Worm (Caenorhabditis elegans): ENCODE results near the gene aly-2.

The aly-2 gene

ce11 chrIV:9121545-9121944, 25.7 kb upstream of the aly-2 start (continued):
- TF ChIP-seq mep-1 (tag; optimal IDR thresholded peaks at IDR 0.05): peak; percentile 72
- TF ChIP-seq hlh-17 (GFP tag; optimal IDR thresholded peaks at IDR 0.05; ENCODE audit: borderline replicate concordance): no peak
- TF ChIP-seq C16A3.4 (tag; optimal IDR thresholded peaks at IDR 0.05): peak; percentile 51
- TF ChIP-seq lin-13 (GFP tag; optimal IDR thresholded peaks at IDR 0.05): peak; percentile 58
- no peak for TF ChIP-seq isw-1 (GFP tag; IDR thresholded peaks at IDR 0.05)
- 0 out of 2 replicates have a peak, but pooled peaks have one; percentile 37 for TF ChIP-seq grh-1 (GFP tag; IDR thresholded peaks at IDR 0.05)
- peak; percentile 57 for TF ChIP-seq rnt-1 (tag; optimal IDR thresholded peaks at IDR 0.05)
- no peak for TF ChIP-seq nhr-11 (tag; optimal IDR thresholded peaks at IDR 0.05)
- peak; percentile 48 for TF ChIP-seq swsn-7 (tag; optimal IDR thresholded peaks at IDR 0.05)
- TF ChIP-seq nhr-19 (GFP tag; conservative IDR thresholded peaks at IDR 0.05): no peak; the same call in 1 of the 2 replicates

- TF ChIP-seq jun-1 (tag; optimal IDR thresholded peaks at IDR 0.05) (no peak), efl-1 (optimal IDR thresholded peaks at IDR 0.05) (no peak), efl-1 (GFP tag; optimal IDR thresholded peaks at IDR 0.05 in 1 of 2) (peak in 1 of 2 experiments; percentile 69), snpc-4 (tag; optimal IDR thresholded peaks at IDR 0.05) (peak; percentile 8), pqm-1 (tag; optimal IDR thresholded peaks at IDR 0.05) (no peak), nhr-85 (tag) (peak; percentile 56), aly-2 (tag; optimal IDR thresholded peaks at IDR 0.05) (no peak)
Measured at ce11 chrIV:9130605-9131004, 16.7 kb upstream of the aly-2 start.

ce11 chrIV:9135377-9135776, 11.9 kb upstream of the aly-2 start, which contains the start of gene delm-1:
delm-1 (minus strand) TSS chrIV:9135477.
- TF ChIP-seq mdl-1 (tag; optimal IDR thresholded peaks at IDR 0.05) (no peak), rnt-1 (tag; optimal IDR thresholded peaks at IDR 0.05) (no peak), lin-15B (tag; optimal IDR thresholded peaks at IDR 0.05) (no peak), hlh-4 (tag; optimal IDR thresholded peaks at IDR 0.05) (no peak), unc-86 (tag; optimal IDR thresholded peaks at IDR 0.05) (no peak), ztf-11 (tag; optimal IDR thresholded peaks at IDR 0.05) (no peak), unc-98 (GFP tag; IDR thresholded peaks at IDR 0.05) (no peak), nhr-76 (tag; optimal IDR thresholded peaks at IDR 0.05) (no peak), snpc-4 (tag; optimal IDR thresholded peaks at IDR 0.05) (no peak), blmp-1 (tag; optimal IDR thresholded peaks at IDR 0.05) (no peak), ets-5 (GFP tag; IDR thresholded peaks at IDR 0.05) (no peak), elt-3 (tag; optimal IDR thresholded peaks at IDR 0.05) (no peak), sup-37 (GFP tag; optimal IDR thresholded peaks at IDR 0.05) (no peak)

ce11 chrIV:9140172-9140805, 7.0 kb upstream of the aly-2 start:
- no peak for TF ChIP-seq C04F5.9 (tag; optimal IDR thresholded peaks at IDR 0.05)
- no peak for TF ChIP-seq blmp-1 (tag; optimal IDR thresholded peaks at IDR 0.05)

- TF ChIP-seq lin-39 (tag; optimal IDR thresholded peaks at IDR 0.05): no peak
- no peak for TF ChIP-seq snpc-4 (tag; optimal IDR thresholded peaks at IDR 0.05)
- TF ChIP-seq zag-1 (tag; optimal IDR thresholded peaks at IDR 0.05): no peak
- TF ChIP-seq rnt-1 (tag; optimal IDR thresholded peaks at IDR 0.05): no peak
- TF ChIP-seq nhr-76 (tag; optimal IDR thresholded peaks at IDR 0.05): no peak
Measured at ce11 chrIV:9144405-9144804, 2.9 kb upstream of the aly-2 start, which contains the start of gene flp-1. flp-1 (plus strand) TSS chrIV:9144705.

- no peak for TF ChIP-seq ceh-63 (GFP tag; optimal IDR thresholded peaks at IDR 0.05)
- no peak for TF ChIP-seq efl-1 (optimal IDR thresholded peaks at IDR 0.05)
- TF ChIP-seq efl-1 (GFP tag; optimal IDR thresholded peaks at IDR 0.05 in 1 of 2): peak in 1 of 2 experiments; percentile 43
- TF ChIP-seq lin-15B (tag; optimal IDR thresholded peaks at IDR 0.05): no peak
- TF ChIP-seq nhr-85 (tag): no peak
- peak; percentile 2 for TF ChIP-seq fkh-8 (tag; optimal IDR thresholded peaks at IDR 0.05)
- no peak for TF ChIP-seq mab-9 (GFP tag; IDR thresholded peaks at IDR 0.05)
Measured at ce11 chrIV:9146111-9146510, 1.2 kb upstream of the aly-2 start, which contains the start of gene daf-10. daf-10 (minus strand) TSS chrIV:9146211.
